Fruit fly (Drosophila melanogaster): ENCODE results near the gene CG4793.

CG4793 gene

DNA sequence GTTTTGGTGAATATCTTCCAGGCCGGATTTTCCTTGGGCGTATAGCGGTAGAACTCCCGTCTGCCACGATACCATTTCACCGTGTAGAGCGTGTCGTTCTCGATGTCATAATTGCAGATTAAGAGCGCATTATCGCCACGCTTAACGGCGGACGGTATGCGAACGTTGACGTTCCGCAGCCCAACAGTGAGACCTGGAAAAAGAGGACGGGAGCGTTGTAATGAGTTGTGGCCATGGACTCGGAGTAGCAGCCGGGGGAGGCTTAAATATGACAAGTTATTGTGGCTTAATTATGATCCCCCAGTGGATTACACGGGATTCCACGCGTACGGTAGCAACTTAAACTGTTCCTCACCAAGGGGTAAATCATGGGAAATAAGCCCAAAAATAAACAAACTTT lies 15.1 kb upstream of the CG4793 start (continued):
- no peak for TF ChIP-seq CG2120 (GFP tag; optimal IDR thresholded peaks at IDR 0.05)
- TF ChIP-seq gcm (GFP tag; optimal IDR thresholded peaks at IDR 0.05): no peak
- no peak for TF ChIP-seq CG7271 (tag; optimal IDR thresholded peaks at IDR 0.05)
- TF ChIP-seq corto (GFP tag; optimal IDR thresholded peaks at IDR 0.05): no peak
- no peak for TF ChIP-seq cg (GFP tag; optimal IDR thresholded peaks at IDR 0.05)
- no peak for TF ChIP-seq CG1529 (GFP tag; optimal IDR thresholded peaks at IDR 0.05)
- no peak for TF ChIP-seq CG43689 (GFP tag; IDR thresholded peaks at IDR 0.05)
- no peak for TF ChIP-seq CG5180 (GFP tag; optimal IDR thresholded peaks at IDR 0.05)
- no peak for TF ChIP-seq gce (GFP tag; IDR thresholded peaks at IDR 0.05)
- no peak for TF ChIP-seq TFAM (GFP tag; optimal IDR thresholded peaks at IDR 0.05)
- TF ChIP-seq CG6854 (GFP tag; optimal IDR thresholded peaks at IDR 0.05): no peak
- no peak for TF ChIP-seq CG7745 (tag; optimal IDR thresholded peaks at IDR 0.05)
- TF ChIP-seq CG6654 (GFP tag; optimal IDR thresholded peaks at IDR 0.05): no peak
- no peak for TF ChIP-seq D19B (GFP tag; optimal IDR thresholded peaks at IDR 0.05)
- no peak for TF ChIP-seq CG33557 (GFP tag; optimal IDR thresholded peaks at IDR 0.05)
- no peak for TF ChIP-seq abd-A (tag; optimal IDR thresholded peaks at IDR 0.05)
- no peak for TF ChIP-seq CG4328 (GFP tag; optimal IDR thresholded peaks at IDR 0.05)
- TF ChIP-seq CG6254 (GFP tag; optimal IDR thresholded peaks at IDR 0.05): no peak
- no peak for TF ChIP-seq CG15073 (GFP tag; optimal IDR thresholded peaks at IDR 0.05)
- no peak for TF ChIP-seq zfh2 (GFP tag; optimal IDR thresholded peaks at IDR 0.05)
- TF ChIP-seq NK7.1 (GFP tag; optimal IDR thresholded peaks at IDR 0.05): no peak
- no peak for TF ChIP-seq pita (GFP tag; optimal IDR thresholded peaks at IDR 0.05)
- no peak for TF ChIP-seq CG2202 (tag; optimal IDR thresholded peaks at IDR 0.05)
- TF ChIP-seq Doc3 (GFP tag; IDR thresholded peaks at IDR 0.05; ENCODE audit: partially characterized antibody): no peak
- no peak for TF ChIP-seq Ssrp (tag; optimal IDR thresholded peaks at IDR 0.05)
- TF ChIP-seq da (GFP tag; optimal IDR thresholded peaks at IDR 0.05): no peak
- TF ChIP-seq Rfx (GFP tag; IDR thresholded peaks at IDR 0.05): 0 out of 2 replicates have a peak, but pooled peaks have one; percentile 25
- TF ChIP-seq Dref (GFP tag; IDR thresholded peaks at IDR 0.05): no peak
- no peak for TF ChIP-seq sd (tag; optimal IDR thresholded peaks at IDR 0.05)
- no peak for TF ChIP-seq CG7963 (GFP tag; IDR thresholded peaks at IDR 0.05; ENCODE audit: partially characterized antibody)
- TF ChIP-seq croc (GFP tag; conservative IDR thresholded peaks at IDR 0.05): no peak
- TF ChIP-seq Mad (GFP tag; optimal IDR thresholded peaks at IDR 0.05): no peak
- no peak for TF ChIP-seq repo (GFP tag; optimal IDR thresholded peaks at IDR 0.05)
- TF ChIP-seq CG4730 (GFP tag; IDR thresholded peaks at IDR 0.05): no peak
- 0 out of 2 replicates have a peak, but pooled peaks have one; percentile 50 for TF ChIP-seq CG6272 (GFP tag; IDR thresholded peaks at IDR 0.05)
- TF ChIP-seq CG17912 (GFP tag; optimal IDR thresholded peaks at IDR 0.05): no peak
- 0 out of 3 replicates have a peak, but pooled peaks have one; percentile 25 for TF ChIP-seq CG6791 (GFP tag; IDR thresholded peaks at IDR 0.05; ENCODE audit: partially characterized antibody)
- TF ChIP-seq Sry-δ (GFP tag; optimal IDR thresholded peaks at IDR 0.05): no peak
- no peak for TF ChIP-seq Rx (GFP tag; IDR thresholded peaks at IDR 0.05)
- 0 out of 3 replicates have a peak, but pooled peaks have one; percentile 61 for TF ChIP-seq CG11456 (GFP tag; IDR thresholded peaks at IDR 0.05)
- no peak for TF ChIP-seq HmgZ (tag; optimal IDR thresholded peaks at IDR 0.05)
- no peak for TF ChIP-seq Awh (GFP tag; IDR thresholded peaks at IDR 0.05)
- no peak for TF ChIP-seq ro (GFP tag; IDR thresholded peaks at IDR 0.05)
- TF ChIP-seq CG3407 (GFP tag; optimal IDR thresholded peaks at IDR 0.05): no peak
- TF ChIP-seq Mes4 (GFP tag; optimal IDR thresholded peaks at IDR 0.05): no peak
- no peak for TF ChIP-seq crp (GFP tag; optimal IDR thresholded peaks at IDR 0.05)
- TF ChIP-seq NFAT (GFP tag; IDR thresholded peaks at IDR 0.05): no peak
- TF ChIP-seq Hr39 (optimal IDR thresholded peaks at IDR 0.05): no peak
- no peak for TF ChIP-seq ken (GFP tag; IDR thresholded peaks at IDR 0.05)
- no peak for TF ChIP-seq nau (GFP tag; optimal IDR thresholded peaks at IDR 0.05)
- TF ChIP-seq CG6765 (GFP tag; optimal IDR thresholded peaks at IDR 0.05): no peak
- no peak for TF ChIP-seq run (tag; optimal IDR thresholded peaks at IDR 0.05)

Data from whole organism, embryonic.